Fruit fly (Drosophila melanogaster) whole organism, pupa: ENCODE data around the gene yellow-k.

Experiments
- CG10348 ChIP-seq: fragments of 200-800 bp; sonication (Bioruptor generic); IDR thresholded peaks from 2 replicates; pipeline ENCODE4 v1.3.6; 2022; ENCODE audit warnings: missing biosample characterization, missing genetic modification characterization
- CG12605 ChIP-seq: fragments of 200-800 bp; sonication (Bioruptor generic); IDR thresholded peaks from 2 replicates; pipeline ENCODE4 v1.3.6; 2022; ENCODE audit warnings: missing biosample characterization, missing genetic modification characterization
- CG13204 ChIP-seq: fragments of 200-800 bp; sonication (Bioruptor generic); optimal IDR thresholded peaks from 2 replicates; lab custom pipeline; 2018; ENCODE audit warnings: missing biosample characterization, mild to moderate bottlenecking, missing genetic modification characterization, moderate library complexity
- CG14655 ChIP-seq: fragments of 200-800 bp; sonication (Bioruptor generic); optimal IDR thresholded peaks from 3 replicates; lab custom pipeline; 2017; ENCODE audit warnings: mild to moderate bottlenecking, missing biosample characterization, missing genetic modification reagents, missing genetic modification characterization
- CG15710 ChIP-seq: fragments of 200-800 bp; sonication (Bioruptor generic); optimal IDR thresholded peaks from 2 replicates; lab custom pipeline; 2018; ENCODE audit warnings: missing biosample characterization, mild to moderate bottlenecking, missing genetic modification characterization, moderate library complexity
- CG17806 ChIP-seq: fragments of 200-800 bp; sonication (Bioruptor generic); optimal IDR thresholded peaks from 2 replicates; lab custom pipeline; 2018; ENCODE audit warnings: missing biosample characterization, mild to moderate bottlenecking, missing genetic modification characterization, moderate library complexity
- CG32121 ChIP-seq: fragments of 200-800 bp; sonication (Bioruptor generic); IDR thresholded peaks from 2 replicates; pipeline ENCODE4 v1.3.6; 2022; ENCODE audit warnings: missing biosample characterization, missing genetic modification characterization
- CG34367 ChIP-seq: fragments of 200-800 bp; sonication (Bioruptor generic); optimal IDR thresholded peaks from 2 replicates; lab custom pipeline; 2018; ENCODE audit warnings: missing biosample characterization, mild to moderate bottlenecking, missing genetic modification characterization
- CG4496 ChIP-seq: fragments of 200-800 bp; sonication (Bioruptor generic); IDR thresholded peaks from 3 replicates; pipeline ENCODE4 v1.3.6; 2022; ENCODE audit warnings: missing biosample characterization, missing genetic modification characterization
- CG8159 ChIP-seq: fragments of 200-800 bp; sonication (Bioruptor generic); optimal IDR thresholded peaks from 3 replicates; lab custom pipeline; 2018; ENCODE audit warnings: missing biosample characterization, mild to moderate bottlenecking, missing genetic modification characterization, moderate library complexity
- CG8301 ChIP-seq: fragments of 200-800 bp; sonication (Bioruptor generic); optimal IDR thresholded peaks from 2 replicates; lab custom pipeline; 2018; ENCODE audit warnings: missing biosample characterization, mild to moderate bottlenecking, missing genetic modification characterization
- CG9948 ChIP-seq: fragments of 200-800 bp; sonication (Bioruptor generic); optimal IDR thresholded peaks from 2 replicates; lab custom pipeline; 2018; ENCODE audit warnings: missing biosample characterization, mild to moderate bottlenecking, missing genetic modification characterization, moderate library complexity
- D1 ChIP-seq: fragments of 200-800 bp; sonication (Bioruptor generic); optimal IDR thresholded peaks from 2 replicates; lab custom pipeline; 2018; ENCODE audit warnings: missing biosample characterization, mild to moderate bottlenecking, missing genetic modification characterization, moderate library complexity
- EcR ChIP-seq: fragments of 200-800 bp; sonication (Bioruptor generic); optimal IDR thresholded peaks from 3 replicates; lab custom pipeline; 2019; ENCODE audit warnings: missing biosample characterization, missing genetic modification characterization, mild to moderate bottlenecking, moderate library complexity, missing genetic modification reagents
- Ets98B ChIP-seq: fragments of 200-800 bp; sonication (Bioruptor generic); IDR thresholded peaks from 2 replicates; pipeline ENCODE4 v1.3.6; 2022; ENCODE audit warnings: missing biosample characterization, missing genetic modification characterization
- Pif1A ChIP-seq: fragments of 200-800 bp; sonication (Bioruptor generic); optimal IDR thresholded peaks from 3 replicates; lab custom pipeline; 2016; ENCODE audit warnings: missing biosample characterization, missing genetic modification characterization
- Pif1B ChIP-seq: fragments of 200-800 bp; sonication (Bioruptor generic); optimal IDR thresholded peaks from 3 replicates; lab custom pipeline; 2016; ENCODE audit warnings: missing biosample characterization, missing genetic modification characterization
- Snoo ChIP-seq: fragments of 200-800 bp; sonication (Bioruptor generic); optimal IDR thresholded peaks from 3 replicates; lab custom pipeline; 2017; ENCODE audit warnings: missing biosample characterization, mild to moderate bottlenecking, missing genetic modification characterization, inconsistent platforms
- fd96Ca ChIP-seq: fragments of 200-800 bp; sonication (Bioruptor generic); IDR thresholded peaks from 3 replicates; pipeline ENCODE4 v1.3.6; 2022; ENCODE audit warnings: missing biosample characterization, missing genetic modification characterization
- gl ChIP-seq: fragments of 200-800 bp; sonication (Bioruptor generic); optimal IDR thresholded peaks from 2 replicates; lab custom pipeline; 2018; ENCODE audit warnings: missing biosample characterization, mild to moderate bottlenecking, missing genetic modification characterization
- rn ChIP-seq: fragments of 200-800 bp; sonication (Bioruptor generic); IDR thresholded peaks from 2 replicates; pipeline ENCODE4 v1.3.6; 2022; ENCODE audit warnings: missing biosample characterization, missing genetic modification characterization

yellow-k gene

dm6 chr3L:15534274-15535227, 14.1 kb downstream of the yellow-k start:
- TF ChIP-seq Pif1B (peak; percentile 42), Pif1A (GFP tag; lab: Kevin White, UChicago) (peak; percentile 69), fd96Ca (GFP tag; lab: Robert Waterston, UW) (peak; percentile 18; the same call in 2 of the 3 replicates), CG10348 (GFP tag; lab: Robert Waterston, UW) (no peak), CG14655 (GFP tag; lab: Kevin White, UChicago) (peak; percentile 83), CG4496 (GFP tag; lab: Robert Waterston, UW) (peak; percentile 48; the same call in 2 of the 3 replicates), CG12605 (GFP tag; lab: Robert Waterston, UW) (0 out of 2 replicates have a peak, but pooled peaks have one; percentile 9), EcR (GFP tag; lab: Kevin White, UChicago) (no peak), Ets98B (GFP tag; lab: Robert Waterston, UW) (no peak), Snoo (peak; percentile 81), CG17806 (tag; lab: Kevin White, UChicago) (peak; percentile 59), CG9948 (tag; lab: Kevin White, UChicago) (peak; percentile 72), CG34367 (peak; percentile 50), CG13204 (GFP tag; lab: Kevin White, UChicago) (no peak), D1 (tag; lab: Kevin White, UChicago) (no peak), CG15710 (peak; percentile 73), gl (tag; lab: Kevin White, UChicago) (no peak), CG32121 (GFP tag; lab: Robert Waterston, UW) (0 out of 2 replicates have a peak, but pooled peaks have one; percentile 10), CG8301 (tag; lab: Kevin White, UChicago) (peak; percentile 72), CG8159 (peak; percentile 69), rn (GFP tag; lab: Robert Waterston, UW) (no peak)

dm6 chr3L:15535228-15535598, 14.8 kb downstream of the yellow-k start, which contains the start of gene CrebA:
Gene CrebA (plus strand): TSS chr3L:15535395.
- TF ChIP-seq Pif1A (GFP tag; lab: Kevin White, UChicago) (no peak), rn (GFP tag; lab: Robert Waterston, UW) (no peak), CG9948 (tag; lab: Kevin White, UChicago) (no peak), CG17806 (tag; lab: Kevin White, UChicago) (no peak), EcR (GFP tag; lab: Kevin White, UChicago) (no peak), CG34367 (no peak), CG15710 (no peak), CG4496 (GFP tag; lab: Robert Waterston, UW) (peak; percentile 56), CG12605 (GFP tag; lab: Robert Waterston, UW) (peak; percentile 88), CG32121 (GFP tag; lab: Robert Waterston, UW) (peak; percentile 11; the same call in 1 of the 2 replicates), CG10348 (GFP tag; lab: Robert Waterston, UW) (no peak), Ets98B (GFP tag; lab: Robert Waterston, UW) (peak; percentile 41; the same call in 1 of the 2 replicates)

dm6 chr3L:15535800-15536225, 15.4 kb downstream of the yellow-k start:
- TF ChIP-seq Pif1B: no peak
- TF ChIP-seq CG8159: peak; percentile 13
- TF ChIP-seq CG12605 (GFP tag; lab: Robert Waterston, UW): peak; percentile 76
- TF ChIP-seq EcR (GFP tag; lab: Kevin White, UChicago): peak; percentile 12

- no peak for TF ChIP-seq CG9948 (tag; lab: Kevin White, UChicago)
- no peak for TF ChIP-seq CG14655 (GFP tag; lab: Kevin White, UChicago)
- no peak for TF ChIP-seq Ets98B (GFP tag; lab: Robert Waterston, UW)
- TF ChIP-seq CG32121 (GFP tag; lab: Robert Waterston, UW): no peak
- TF ChIP-seq CG15710: no peak
- no peak for TF ChIP-seq Pif1B
- TF ChIP-seq Pif1A (GFP tag; lab: Kevin White, UChicago): no peak
- TF ChIP-seq D1 (tag; lab: Kevin White, UChicago): no peak
- no peak for TF ChIP-seq rn (GFP tag; lab: Robert Waterston, UW)
- TF ChIP-seq fd96Ca (GFP tag; lab: Robert Waterston, UW): no peak
- TF ChIP-seq CG34367: no peak
- no peak for TF ChIP-seq CG8159
- TF ChIP-seq CG17806 (tag; lab: Kevin White, UChicago): no peak
- TF ChIP-seq CG13204 (GFP tag; lab: Kevin White, UChicago): no peak
Observed at dm6 chr3L:15536550-15536949, 16.1 kb downstream of the yellow-k start.

dm6 chr3L:15537916-15538581, 17.6 kb downstream of the yellow-k start:
- TF ChIP-seq fd96Ca (GFP tag; lab: Robert Waterston, UW): no peak; the same call in 2 of the 3 replicates
- no peak for TF ChIP-seq rn (GFP tag; lab: Robert Waterston, UW)
- TF ChIP-seq Pif1B: peak; percentile 56
- peak; percentile 37 for TF ChIP-seq EcR (GFP tag; lab: Kevin White, UChicago)
- TF ChIP-seq CG12605 (GFP tag; lab: Robert Waterston, UW): peak; percentile 9; the same call in 1 of the 2 replicates
- peak; percentile 18 for TF ChIP-seq Snoo
- no peak for TF ChIP-seq CG13204 (GFP tag; lab: Kevin White, UChicago)
- TF ChIP-seq CG14655 (GFP tag; lab: Kevin White, UChicago): peak; percentile 83
- peak; percentile 72 for TF ChIP-seq CG15710
- peak; percentile 80 for TF ChIP-seq CG8159
- TF ChIP-seq CG8301 (tag; lab: Kevin White, UChicago): peak; percentile 73
- TF ChIP-seq CG4496 (GFP tag; lab: Robert Waterston, UW): no peak; the same call in 1 of the 3 replicates
- TF ChIP-seq gl (tag; lab: Kevin White, UChicago): no peak
- TF ChIP-seq Ets98B (GFP tag; lab: Robert Waterston, UW): no peak; the same call in 1 of the 2 replicates
- peak; percentile 60 for TF ChIP-seq D1 (tag; lab: Kevin White, UChicago)
- peak; percentile 71 for TF ChIP-seq CG9948 (tag; lab: Kevin White, UChicago)
- TF ChIP-seq CG17806 (tag; lab: Kevin White, UChicago): peak; percentile 66
- peak; percentile 58 for TF ChIP-seq CG34367
- TF ChIP-seq Pif1A (GFP tag; lab: Kevin White, UChicago): peak; percentile 73
- peak; percentile 75 for TF ChIP-seq CG32121 (GFP tag; lab: Robert Waterston, UW)
- no peak for TF ChIP-seq CG10348 (GFP tag; lab: Robert Waterston, UW)
